Fruit fly (Drosophila melanogaster): ENCODE data around the gene msl-1.

Gene msl-1

DNA sequence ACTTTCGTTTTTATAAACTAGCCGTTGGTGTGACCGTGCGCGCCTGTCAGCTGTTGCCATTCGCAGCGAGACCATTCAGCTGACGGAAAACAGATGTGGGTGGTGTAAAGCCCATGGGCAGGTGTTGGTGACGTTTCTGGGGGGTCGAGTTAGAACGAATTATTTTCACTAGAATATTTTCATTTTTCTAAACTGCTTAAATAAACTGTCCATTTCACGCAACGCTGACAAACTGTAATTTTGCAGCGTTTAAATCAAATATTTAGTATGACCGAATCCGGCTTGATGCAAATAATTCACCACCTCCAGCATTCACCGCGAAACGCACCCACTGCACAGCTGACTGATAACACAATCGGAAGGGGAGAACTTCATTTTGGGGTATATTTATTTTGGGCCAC lies 6.8 kb upstream of the msl-1 start, which contains the start of the genes CG10383 and CG10338 (continued):
- TF ChIP-seq fd64A (GFP tag; optimal IDR thresholded peaks at IDR 0.05) (peak; percentile 22), Xrp1 (GFP tag; IDR thresholded peaks at IDR 0.05) (peak; percentile 87), Taf1 (GFP tag; IDR thresholded peaks at IDR 0.05) (peak; percentile 84), psq (GFP tag; optimal IDR thresholded peaks at IDR 0.05) (peak; percentile 62), CG11504 (tag; optimal IDR thresholded peaks at IDR 0.05) (peak; percentile 70), Elba2 (GFP tag; optimal IDR thresholded peaks at IDR 0.05) (peak; percentile 48), CG7556 (GFP tag; optimal IDR thresholded peaks at IDR 0.05) (peak; percentile 69), MTF-1 (GFP tag; optimal IDR thresholded peaks at IDR 0.05; ENCODE audit: borderline replicate concordance) (peak; percentile 53), jumu (GFP tag; optimal IDR thresholded peaks at IDR 0.05) (peak; percentile 94), CG3838 (GFP tag; optimal IDR thresholded peaks at IDR 0.05) (peak; percentile 65), CG14441 (GFP tag; IDR thresholded peaks at IDR 0.05) (peak; percentile 95), Med (GFP tag) (peak; percentile 99), Sry-δ (GFP tag; optimal IDR thresholded peaks at IDR 0.05) (peak; percentile 68), pros (GFP tag; optimal IDR thresholded peaks at IDR 0.05) (no peak), NFAT (GFP tag; IDR thresholded peaks at IDR 0.05) (peak; percentile 91), salm (tag; optimal IDR thresholded peaks at IDR 0.05) (peak; percentile 56), CG7357 (GFP tag; IDR thresholded peaks at IDR 0.05) (peak; percentile 65; the same call in 2 of the 3 replicates), da (GFP tag; optimal IDR thresholded peaks at IDR 0.05) (peak; percentile 89), chif (GFP tag; optimal IDR thresholded peaks at IDR 0.05) (peak; percentile 78 to 88), Rfx (GFP tag; IDR thresholded peaks at IDR 0.05) (peak; percentile 94), CG10274 (GFP tag; optimal IDR thresholded peaks at IDR 0.05) (no peak), Dbx (GFP tag; IDR thresholded peaks at IDR 0.05) (peak; percentile 92), ac (GFP tag; optimal IDR thresholded peaks at IDR 0.05) (no peak), corto (GFP tag; optimal IDR thresholded peaks at IDR 0.05) (peak; percentile 43), PHDP (tag; optimal IDR thresholded peaks at IDR 0.05) (peak; percentile 82), Ravus (GFP tag; IDR thresholded peaks at IDR 0.05) (peak; percentile 65), CG3847 (GFP tag; IDR thresholded peaks at IDR 0.05) (peak; percentile 86), peb (GFP tag; IDR thresholded peaks at IDR 0.05) (peak; percentile 77), Dp (GFP tag; optimal IDR thresholded peaks at IDR 0.05) (peak; percentile 57), CG8290 (GFP tag; optimal IDR thresholded peaks at IDR 0.05) (peak; percentile 48), CG8290 (tag; optimal IDR thresholded peaks at IDR 0.05) (peak in 1 of 2 experiments; percentile 94), CG12769 (tag; optimal IDR thresholded peaks at IDR 0.05) (peak; percentile 93), p53 (GFP tag; optimal IDR thresholded peaks at IDR 0.05) (peak; percentile 82), CG4360 (GFP tag; IDR thresholded peaks at IDR 0.05) (peak; percentile 53), CG8765 (GFP tag; IDR thresholded peaks at IDR 0.05) (peak; percentile 54; the same call in 1 of the 2 replicates), cas (GFP tag; IDR thresholded peaks at IDR 0.05) (peak; percentile 67), CG3407 (GFP tag; optimal IDR thresholded peaks at IDR 0.05) (peak; percentile 59), HmgZ (tag; optimal IDR thresholded peaks at IDR 0.05) (peak; percentile 90), CG10321 (GFP tag; IDR thresholded peaks at IDR 0.05) (peak; percentile 75), ara (GFP tag; IDR thresholded peaks at IDR 0.05) (peak; percentile 81), ash1 (GFP tag; optimal IDR thresholded peaks at IDR 0.05) (no peak), Hmr (GFP tag; optimal IDR thresholded peaks at IDR 0.05) (peak; percentile 90), Blimp-1 (GFP tag; optimal IDR thresholded peaks at IDR 0.05) (peak; percentile 92), Nf-YA (GFP tag; IDR thresholded peaks at IDR 0.05) (peak; percentile 79), vvl (GFP tag; IDR thresholded peaks at IDR 0.05) (peak; percentile 94), CG18476 (GFP tag; optimal IDR thresholded peaks at IDR 0.05) (peak; percentile 54), CG6654 (GFP tag; optimal IDR thresholded peaks at IDR 0.05) (peak; percentile 25), tio (GFP tag; optimal IDR thresholded peaks at IDR 0.05) (peak; percentile 74), Deaf1 (tag; optimal IDR thresholded peaks at IDR 0.05) (peak; percentile 41), aop (GFP tag; IDR thresholded peaks at IDR 0.05) (peak; percentile 69; the same call in 1 of the 2 replicates), NK7.1 (GFP tag; optimal IDR thresholded peaks at IDR 0.05) (peak; percentile 73), lola (GFP tag; optimal IDR thresholded peaks at IDR 0.05) (peak in 1 of 3 experiments; percentile 60)
